Worm (Caenorhabditis elegans) whole organism, young adult: ENCODE results near the gene srw-56.

ENCODE experiments used
- F39B2.1 ChIP-seq: fragments of 200-800 bp; sonication (Bioruptor generic); IDR thresholded peaks from 2 replicates; pipeline ENCODE4 v1.3.6; 2022; ENCODE audit warnings: missing genetic modification reagents, missing genetic modification characterization, missing compliant biosample characterization
- F57A8.1 ChIP-seq: fragments of 200-800 bp; sonication (Bioruptor generic); optimal IDR thresholded peaks from 2 replicates; lab custom pipeline; 2018; ENCODE audit warnings: mild to moderate bottlenecking, missing genetic modification characterization, moderate library complexity, missing compliant biosample characterization
- ceh-40 ChIP-seq: fragments of 200-800 bp; sonication (Bioruptor generic); IDR thresholded peaks from 2 replicates; pipeline ENCODE4 v1.3.6; 2022; ENCODE audit warnings: missing genetic modification characterization, missing compliant biosample characterization
- fkh-3 ChIP-seq: sonication (generic microtip); optimal IDR thresholded peaks from 2 replicates; lab custom pipeline; 2016; ENCODE audit warnings: mild to moderate bottlenecking, missing genetic modification characterization, missing compliant biosample characterization
- hmg-20 ChIP-seq: fragments of 200-800 bp; sonication (Bioruptor generic); IDR thresholded peaks from 2 replicates; pipeline ENCODE4 v1.3.6; 2022; ENCODE audit warnings: missing genetic modification reagents, missing genetic modification characterization, missing compliant biosample characterization
- hrde-1 ChIP-seq: sonication (generic microtip); optimal IDR thresholded peaks from 2 replicates; lab custom pipeline; 2016; ENCODE audit warnings: missing genetic modification characterization, mild to moderate bottlenecking, missing compliant biosample characterization, moderate library complexity, missing genotype, missing genetic modification reagents, borderline replicate concordance
- let-526 ChIP-seq: fragments of 200-800 bp; sonication (Bioruptor generic); IDR thresholded peaks from 2 replicates; pipeline ENCODE4 v1.3.6; 2022; ENCODE audit warnings: missing genetic modification reagents, missing genetic modification characterization, missing compliant biosample characterization
- lin-26 ChIP-seq: fragments of 200-800 bp; sonication (Bioruptor generic); IDR thresholded peaks from 2 replicates; pipeline ENCODE4 v1.3.6; 2022; ENCODE audit warnings: missing genetic modification reagents, missing genetic modification characterization, missing compliant biosample characterization
- lsy-27 ChIP-seq: sonication (generic microtip); optimal IDR thresholded peaks from 2 replicates; lab custom pipeline; 2017; ENCODE audit warnings: missing genetic modification characterization, mild to moderate bottlenecking, missing compliant biosample characterization, antibody characterized with exemption, missing genotype, borderline replicate concordance; ENCODE audit not compliant: insufficient read depth
- nfya-2 ChIP-seq: fragments of 200-800 bp; sonication (Bioruptor generic); IDR thresholded peaks from 2 replicates; pipeline ENCODE4 v1.3.6; 2022; ENCODE audit warnings: missing genetic modification reagents, missing genetic modification characterization, missing compliant biosample characterization
- pha-4 ChIP-seq: fragments of 150-350 bp; sonication (generic microtip); optimal IDR thresholded peaks from 2 replicates; lab custom pipeline; 2014; ENCODE audit warnings: missing biosample characterization, missing genetic modification reagents, missing genetic modification characterization
- snpc-4 ChIP-seq, 5 experiments: fragments of 150-350 bp in 1 of 5; sonication (generic microtip) in 4 of 5; optimal IDR thresholded peaks; 2 replicates each; lab custom pipeline; 2014 to 2018; ENCODE audit warnings: missing genetic modification characterization in 5 of 5, missing biosample characterization in 3 of 5, antibody characterized with exemption in 2 of 5, mild to moderate bottlenecking in 2 of 5, missing compliant biosample characterization in 2 of 5, missing genotype in 2 of 5, moderate library complexity in 2 of 5, missing genetic modification reagents in 1 of 5
- unc-130 ChIP-seq: sonication (generic microtip); optimal IDR thresholded peaks from 2 replicates; lab custom pipeline; 2016; ENCODE audit warnings: missing genetic modification reagents, missing genetic modification characterization, missing compliant biosample characterization
- unc-62 ChIP-seq: fragments of 150-350 bp; optimal IDR thresholded peaks from 2 replicates; lab custom pipeline; 2014; ENCODE audit warnings: missing biosample characterization, missing genetic modification reagents, missing genetic modification characterization

DNA sequence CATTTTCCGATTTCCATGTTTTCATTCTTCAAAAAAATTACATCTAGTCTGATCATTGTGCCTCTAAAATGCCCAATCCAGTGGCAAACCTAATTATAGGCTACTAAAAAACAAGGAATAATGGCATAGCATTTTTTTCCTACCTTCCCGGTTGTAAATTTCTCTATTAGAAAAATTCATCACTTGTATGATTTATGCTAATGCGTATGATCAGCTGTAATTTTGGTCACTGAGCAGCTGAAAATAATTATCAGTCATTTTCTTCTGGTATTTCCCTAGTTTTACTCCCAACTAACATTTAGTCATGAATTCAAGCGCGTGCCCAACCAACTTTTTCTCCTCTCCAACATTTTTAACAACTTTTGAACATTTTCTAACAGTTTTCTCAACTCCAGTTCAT is 2.8 kb upstream of the srw-56 start, which contains the start of gene srh-186:
- TF ChIP-seq lin-26 (GFP tag; lab: Robert Waterston, UW), result no peak
- TF ChIP-seq let-526 (GFP tag; lab: Robert Waterston, UW), result no peak
- no peak for TF ChIP-seq F57A8.1 (GFP tag; lab: Kevin White, UChicago)
- no peak for TF ChIP-seq pha-4 (tag; lab: Kevin White, UChicago)
- no peak for TF ChIP-seq ceh-40 (GFP tag; lab: Robert Waterston, UW)
- no peak for TF ChIP-seq snpc-4 (GFP tag; optimal IDR thresholded peaks at IDR 0.05; lab: Kevin White, UChicago)
- no peak for TF ChIP-seq snpc-4 (tag; optimal IDR thresholded peaks at IDR 0.05; lab: Kevin White, UChicago)
- TF ChIP-seq fkh-3, result no peak
- TF ChIP-seq unc-130 (GFP tag; lab: Kevin White, UChicago), result no peak
- TF ChIP-seq F39B2.1 (GFP tag; lab: Robert Waterston, UW), result no peak
- TF ChIP-seq hmg-20 (GFP tag; lab: Robert Waterston, UW), result no peak
- no peak for TF ChIP-seq hrde-1 (tag; lab: Kevin White, UChicago)
- no peak for TF ChIP-seq nfya-2
- no peak for TF ChIP-seq lsy-27 (tag; lab: Kevin White, UChicago)
- no peak for TF ChIP-seq unc-62 (GFP tag; lab: Kevin White, UChicago)
